Fruit fly (Drosophila melanogaster) whole organism, embryonic: Measurements from ENCODE around the gene RpS3.

Experiments
- HmgZ ChIP-seq: fragments of 200-800 bp; sonication (Bioruptor generic); optimal IDR thresholded peaks from 2 replicates; lab custom pipeline; 2018; ENCODE audit warnings: missing biosample characterization, mild to moderate bottlenecking, missing genetic modification characterization
- ems ChIP-seq: fragments of 200-800 bp; sonication (Bioruptor generic); optimal IDR thresholded peaks from 3 replicates; lab custom pipeline; 2016; ENCODE audit warnings: missing biosample characterization, missing genetic modification characterization
- gt ChIP-seq: fragments of 200-800 bp; sonication (Bioruptor generic); IDR thresholded peaks from 2 replicates; pipeline ENCODE4 v1.3.6; 2022; ENCODE audit warnings: missing biosample characterization, missing genetic modification characterization
- lilli ChIP-seq: fragments of 200-800 bp; sonication (Bioruptor generic); optimal IDR thresholded peaks from 3 replicates; lab custom pipeline; 2016; ENCODE audit warnings: missing biosample characterization, missing genetic modification characterization
- sr ChIP-seq: fragments of 200-800 bp; sonication (Bioruptor generic); IDR thresholded peaks from 3 replicates; pipeline ENCODE4 v1.3.6; 2022; ENCODE audit warnings: missing biosample characterization, missing genetic modification characterization
- sug ChIP-seq: fragments of 200-800 bp; optimal IDR thresholded peaks from 2 replicates; lab custom pipeline; 2019; ENCODE audit warnings: missing biosample characterization, mild to moderate bottlenecking, missing genetic modification characterization, moderate library complexity

DNA sequence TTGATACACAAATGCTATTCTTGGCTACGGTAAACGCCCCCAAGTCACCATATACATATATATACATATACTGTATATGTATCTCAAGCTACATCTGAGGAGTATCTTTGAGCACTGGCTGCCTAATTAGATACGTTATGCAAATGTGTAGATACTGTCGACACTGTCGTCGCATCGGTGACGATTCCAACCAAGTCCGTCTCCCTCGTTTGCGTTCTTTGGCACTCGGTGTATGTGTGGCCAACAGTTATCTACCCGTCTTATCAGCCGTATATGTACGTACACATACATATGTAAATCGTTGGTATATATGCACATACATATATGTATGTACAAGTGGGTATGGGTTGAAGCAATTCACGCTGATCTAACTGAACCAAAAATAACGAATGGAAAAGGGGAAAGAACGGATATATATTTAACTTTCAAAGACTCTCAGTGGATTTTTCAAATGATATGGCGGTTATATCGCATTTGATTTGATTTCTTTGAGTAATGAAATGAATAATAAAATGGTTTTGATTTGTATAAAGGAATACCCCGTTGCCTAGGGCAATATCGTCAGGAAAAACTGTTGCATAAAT is 16.8 kb upstream of the RpS3 start:
- TF ChIP-seq sr, result no peak
- no peak for TF ChIP-seq lilli (GFP tag; lab: Kevin White, UChicago)
- TF ChIP-seq gt (GFP tag; lab: Robert Waterston, UW), result no peak
- no peak for TF ChIP-seq ems (GFP tag; lab: Kevin White, UChicago)
- no peak for TF ChIP-seq HmgZ (tag; lab: Kevin White, UChicago)
- TF ChIP-seq sug (tag; lab: Kevin White, UChicago), result no peak
